Worm (Caenorhabditis elegans) whole organism, L3 larva: Measurements from ENCODE around the gene vap-1.

Source experiments
- daf-12 ChIP-seq: fragments of 150-350 bp; optimal IDR thresholded peaks from 2 replicates; lab custom pipeline; 2014; ENCODE audit warnings: missing biosample characterization, missing genetic modification reagents, missing genetic modification characterization
- egl-5 ChIP-seq: fragments of 150-350 bp; optimal IDR thresholded peaks from 2 replicates; lab custom pipeline; 2017; ENCODE audit warnings: missing biosample characterization, missing genetic modification reagents, missing genetic modification characterization, inconsistent platforms
- nhr-11 ChIP-seq: fragments of 150-350 bp; optimal IDR thresholded peaks from 2 replicates; lab custom pipeline; 2014; ENCODE audit warnings: missing biosample characterization, missing genetic modification characterization
- nhr-28 ChIP-seq: fragments of 150-350 bp; optimal IDR thresholded peaks from 2 replicates; lab custom pipeline; 2014; ENCODE audit warnings: missing biosample characterization, missing genetic modification characterization
- pha-4 ChIP-seq: fragments of 150-350 bp; optimal IDR thresholded peaks from 2 replicates; lab custom pipeline; 2014; ENCODE audit warnings: missing biosample characterization, missing genetic modification reagents, missing genetic modification characterization
- sea-2 ChIP-seq: fragments of 150-350 bp; sonication (generic microtip); optimal IDR thresholded peaks from 4 replicates; lab custom pipeline; 2014; ENCODE audit warnings: missing biosample characterization, missing genetic modification reagents, missing genetic modification characterization
- snpc-4 ChIP-seq: fragments of 150-350 bp; optimal IDR thresholded peaks from 2 replicates; lab custom pipeline; 2014; ENCODE audit warnings: missing biosample characterization, missing genetic modification characterization
- ztf-4 ChIP-seq: fragments of 150-350 bp; optimal IDR thresholded peaks from 2 replicates; lab custom pipeline; 2014; ENCODE audit warnings: missing biosample characterization, missing genetic modification characterization

DNA sequence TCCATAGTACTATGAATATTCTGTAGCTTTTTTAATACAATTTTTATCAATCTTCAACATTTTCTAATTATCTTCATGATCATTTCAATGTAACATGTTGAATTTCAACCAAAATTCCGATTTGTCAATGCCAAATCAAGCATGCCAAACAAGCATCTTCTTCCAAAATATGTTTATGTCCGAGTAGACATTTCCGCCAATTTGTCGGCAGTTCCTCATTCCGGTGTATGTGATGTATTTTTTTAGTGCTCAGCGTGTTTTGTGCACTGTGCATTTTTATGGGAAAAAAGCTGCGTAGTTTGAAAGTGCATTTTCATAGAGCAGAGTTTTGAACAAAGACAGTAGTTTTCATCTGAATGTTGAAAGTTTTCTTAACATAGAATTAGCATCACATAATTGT is 46.9 kb downstream of the vap-1 start:
- TF ChIP-seq nhr-11 (tag; lab: Kevin White, UChicago) (no peak), egl-5 (tag; lab: Kevin White, UChicago) (no peak), sea-2 (GFP tag; lab: Kevin White, UChicago) (no peak), nhr-28 (tag; lab: Kevin White, UChicago) (no peak), snpc-4 (tag; lab: Kevin White, UChicago) (no peak), pha-4 (tag; lab: Kevin White, UChicago) (no peak), daf-12 (no peak), ztf-4 (tag; lab: Kevin White, UChicago) (no peak)
